Worm (Caenorhabditis elegans): ENCODE data around the gene C08F8.3.
A peak's percentile ranks its signal among the peaks of the same experiment; 100 is the strongest.

Gene C08F8.3

ce11 chrIV:11131268-11131667, 23.6 kb upstream of the C08F8.3 start, which contains the start of gene ard-1:
ard-1 (plus strand) TSS chrIV:11131279.
- TF ChIP-seq vab-15 (tag; optimal IDR thresholded peaks at IDR 0.05) = no peak
- no peak for TF ChIP-seq zip-4 (GFP tag; optimal IDR thresholded peaks at IDR 0.05)
- no peak for TF ChIP-seq C16A3.4 (tag; optimal IDR thresholded peaks at IDR 0.05)
- TF ChIP-seq ztf-11 (tag; optimal IDR thresholded peaks at IDR 0.05) = no peak
- TF ChIP-seq fkh-8 (tag; optimal IDR thresholded peaks at IDR 0.05) = no peak

ce11 chrIV:11142314-11143227, 12.3 kb upstream of the C08F8.3 start, which contains the start of gene skih-2:
skih-2 (minus strand) TSS chrIV:11142364.
- TF ChIP-seq xbp-1 (tag; optimal IDR thresholded peaks at IDR 0.05) (peak; percentile 78), snpc-4 (tag; optimal IDR thresholded peaks at IDR 0.05) (peak; percentile 20), egl-13 (tag; optimal IDR thresholded peaks at IDR 0.05) (no peak), snu-23 (GFP tag; optimal IDR thresholded peaks at IDR 0.05) (peak; percentile 55), nhr-19 (GFP tag; conservative IDR thresholded peaks at IDR 0.05) (peak; percentile 68), blmp-1 (tag; optimal IDR thresholded peaks at IDR 0.05) (peak; percentile 27), lsy-2 (tag; optimal IDR thresholded peaks at IDR 0.05) (peak; percentile 80 to 86), dsc-1 (tag; optimal IDR thresholded peaks at IDR 0.05) (peak; percentile 37), zag-1 (tag; optimal IDR thresholded peaks at IDR 0.05) (peak; percentile 58), sptf-1 (tag; optimal IDR thresholded peaks at IDR 0.05) (no peak), mep-1 (tag; optimal IDR thresholded peaks at IDR 0.05) (peak; percentile 70), nhr-47 (tag; optimal IDR thresholded peaks at IDR 0.05) (peak; percentile 71), skn-1 (tag; optimal IDR thresholded peaks at IDR 0.05) (peak; percentile 56), nhr-77 (tag; optimal IDR thresholded peaks at IDR 0.05) (no peak), isw-1 (GFP tag; IDR thresholded peaks at IDR 0.05) (peak; percentile 26), elt-2 (tag; optimal IDR thresholded peaks at IDR 0.05) (no peak), mdl-1 (tag; optimal IDR thresholded peaks at IDR 0.05) (no peak), efl-1 (optimal IDR thresholded peaks at IDR 0.05) (peak; percentile 85 to 93), efl-1 (GFP tag; optimal IDR thresholded peaks at IDR 0.05 in 1 of 2) (peak; percentile 95 to 99), nhr-20 (tag; optimal IDR thresholded peaks at IDR 0.05) (peak; percentile 36), C16A3.4 (tag; optimal IDR thresholded peaks at IDR 0.05) (peak; percentile 38), nhr-71 (tag; optimal IDR thresholded peaks at IDR 0.05) (peak; percentile 64), ceh-88 (GFP tag; IDR thresholded peaks at IDR 0.05) (no peak), fkh-10 (GFP tag; optimal IDR thresholded peaks at IDR 0.05) (no peak), lin-35 (GFP tag; optimal IDR thresholded peaks at IDR 0.05) (peak; percentile 94 to 95), aha-1 (tag; optimal IDR thresholded peaks at IDR 0.05) (no peak), C34B4.2 (tag; optimal IDR thresholded peaks at IDR 0.05) (no peak), nhr-90 (tag; optimal IDR thresholded peaks at IDR 0.05; ENCODE audit: poor library complexity) (peak; percentile 32), irx-1 (tag; optimal IDR thresholded peaks at IDR 0.05) (peak; percentile 40), lin-15B (tag; optimal IDR thresholded peaks at IDR 0.05) (peak; percentile 32), C04F5.9 (tag; optimal IDR thresholded peaks at IDR 0.05) (no peak), ces-1 (GFP tag; optimal IDR thresholded peaks at IDR 0.05) (no peak), hlh-17 (GFP tag; optimal IDR thresholded peaks at IDR 0.05; ENCODE audit: borderline replicate concordance) (no peak), rnt-1 (tag; optimal IDR thresholded peaks at IDR 0.05) (peak; percentile 18), tbx-2 (tag; optimal IDR thresholded peaks at IDR 0.05) (peak; percentile 49), ceh-82 (tag; optimal IDR thresholded peaks at IDR 0.05) (peak in 2 of 3 experiments; percentile 12 to 41), dpl-1 (GFP tag; optimal IDR thresholded peaks at IDR 0.05) (peak; percentile 92 to 95 (median 93)), ets-5 (GFP tag; IDR thresholded peaks at IDR 0.05) (no peak), hpl-2 (GFP tag; optimal IDR thresholded peaks at IDR 0.05) (no peak), nhr-85 (tag) (peak; percentile 68), swsn-7 (tag; optimal IDR thresholded peaks at IDR 0.05) (peak; percentile 52), F16B12.6 (tag; optimal IDR thresholded peaks at IDR 0.05) (peak; percentile 88), nhr-28 (tag; optimal IDR thresholded peaks at IDR 0.05) (no peak), lin-13 (GFP tag; optimal IDR thresholded peaks at IDR 0.05) (no peak), lin-39 (tag; optimal IDR thresholded peaks at IDR 0.05) (peak; percentile 18)

All from whole organism, L1 larva.